Fruit fly (Drosophila melanogaster) whole organism, embryonic: ENCODE data around the gene scpr-A.

Source experiments
- CG10321 ChIP-seq: fragments of 200-800 bp; sonication (Bioruptor generic); IDR thresholded peaks from 2 replicates; pipeline ENCODE4 v1.3.6; 2022; ENCODE audit warnings: missing biosample characterization, missing genetic modification characterization
- CG11456 ChIP-seq: fragments of 200-800 bp; sonication (Bioruptor generic); IDR thresholded peaks from 3 replicates; pipeline ENCODE4 v1.3.6; 2022; ENCODE audit warnings: missing biosample characterization, missing genetic modification characterization
- CG11504 ChIP-seq: fragments of 200-800 bp; sonication (Bioruptor generic); optimal IDR thresholded peaks from 3 replicates; lab custom pipeline; 2019; ENCODE audit warnings: missing biosample characterization, mild to moderate bottlenecking, missing genetic modification characterization, moderate library complexity
- CG12071 ChIP-seq: fragments of 200-800 bp; sonication (Bioruptor generic); optimal IDR thresholded peaks from 3 replicates; lab custom pipeline; 2018; ENCODE audit warnings: missing biosample characterization, mild to moderate bottlenecking, missing genetic modification characterization
- CG13287 ChIP-seq: fragments of 200-800 bp; sonication (Bioruptor generic); IDR thresholded peaks from 2 replicates; pipeline ENCODE4 v1.3.6; 2022; ENCODE audit warnings: missing biosample characterization, missing genetic modification characterization; ENCODE audit not compliant: partially characterized antibody
- CG15514 ChIP-seq: fragments of 200-800 bp; sonication (Bioruptor generic); optimal IDR thresholded peaks from 3 replicates; lab custom pipeline; 2017; ENCODE audit warnings: missing biosample characterization, missing genetic modification characterization, mild to moderate bottlenecking, moderate library complexity, missing genetic modification reagents
- CG1602 ChIP-seq: fragments of 200-800 bp; sonication (Bioruptor generic); optimal IDR thresholded peaks from 3 replicates; lab custom pipeline; 2016; ENCODE audit warnings: missing biosample characterization, missing genetic modification characterization
- CG16863 ChIP-seq: fragments of 200-800 bp; sonication (Bioruptor generic); optimal IDR thresholded peaks from 3 replicates; lab custom pipeline; 2016; ENCODE audit warnings: missing biosample characterization, missing genetic modification characterization
- CG31224 ChIP-seq: fragments of 200-800 bp; sonication (Bioruptor generic); IDR thresholded peaks from 2 replicates; pipeline ENCODE4 v1.3.6; 2022; ENCODE audit warnings: missing biosample characterization, missing genetic modification characterization
- CG33213 ChIP-seq: fragments of 200-800 bp; sonication (Bioruptor generic); optimal IDR thresholded peaks from 3 replicates; lab custom pipeline; 2016; ENCODE audit warnings: missing biosample characterization, missing genetic modification characterization
- CG4707 ChIP-seq: fragments of 200-800 bp; sonication (Bioruptor generic); optimal IDR thresholded peaks from 2 replicates; lab custom pipeline; 2018; ENCODE audit warnings: missing biosample characterization, mild to moderate bottlenecking, missing genetic modification characterization, moderate library complexity
- CG5245 ChIP-seq: fragments of 200-800 bp; sonication (Bioruptor generic); optimal IDR thresholded peaks from 3 replicates; lab custom pipeline; 2016; ENCODE audit warnings: missing biosample characterization, missing genetic modification characterization
- CG8924 ChIP-seq: fragments of 200-800 bp; optimal IDR thresholded peaks from 3 replicates; lab custom pipeline; 2019; ENCODE audit warnings: missing biosample characterization, mild to moderate bottlenecking, missing genetic modification characterization, moderate library complexity
- Dbx ChIP-seq: fragments of 200-800 bp; sonication (Bioruptor generic); IDR thresholded peaks from 3 replicates; pipeline ENCODE4 v1.3.6; 2022; ENCODE audit warnings: missing biosample characterization, missing genetic modification characterization
- Dip2 ChIP-seq: fragments of 200-800 bp; sonication (Bioruptor generic); IDR thresholded peaks from 2 replicates; pipeline ENCODE4 v1.3.6; 2022; ENCODE audit warnings: missing biosample characterization, missing genetic modification characterization
- Drgx ChIP-seq: fragments of 200-800 bp; sonication (Bioruptor generic); IDR thresholded peaks from 2 replicates; pipeline ENCODE4 v1.3.6; 2022; ENCODE audit warnings: missing biosample characterization, missing genetic modification characterization
- E2f2 ChIP-seq: fragments of 200-800 bp; sonication (Bioruptor generic); IDR thresholded peaks from 2 replicates; pipeline ENCODE4 v1.3.6; 2022; ENCODE audit warnings: missing biosample characterization, missing genetic modification characterization
- Elba2 ChIP-seq: fragments of 200-800 bp; sonication (Bioruptor generic); optimal IDR thresholded peaks from 3 replicates; lab custom pipeline; 2016; ENCODE audit warnings: missing biosample characterization, missing genetic modification characterization
- Ets65A ChIP-seq: fragments of 200-800 bp; sonication (Bioruptor generic); peaks from one replicate; lab custom pipeline; 2016; ENCODE audit warnings: missing biosample characterization, missing genetic modification characterization
- HLH54F ChIP-seq: fragments of 200-800 bp; sonication (Bioruptor generic); optimal IDR thresholded peaks from 3 replicates; lab custom pipeline; 2016; ENCODE audit warnings: missing biosample characterization, missing genetic modification characterization
- Hmr ChIP-seq: fragments of 200-800 bp; sonication (Bioruptor generic); optimal IDR thresholded peaks from 3 replicates; lab custom pipeline; 2017; ENCODE audit warnings: mild to moderate bottlenecking, missing biosample characterization, missing genetic modification reagents, missing genetic modification characterization
- Hr3 ChIP-seq: fragments of 200-800 bp; sonication (Bioruptor generic); optimal IDR thresholded peaks from 3 replicates; lab custom pipeline; 2016; ENCODE audit warnings: missing biosample characterization, missing genetic modification characterization
- MBD-R2 ChIP-seq: fragments of 200-800 bp; sonication (Bioruptor generic); IDR thresholded peaks from 2 replicates; pipeline ENCODE4 v1.3.6; 2022; ENCODE audit warnings: missing biosample characterization, missing genetic modification characterization
- Neu2 ChIP-seq: fragments of 200-800 bp; sonication (Bioruptor generic); optimal IDR thresholded peaks from 3 replicates; lab custom pipeline; 2016; ENCODE audit warnings: missing biosample characterization, missing genetic modification characterization, borderline replicate concordance
- Nf-YB ChIP-seq: fragments of 200-800 bp; sonication (Bioruptor generic); optimal IDR thresholded peaks from 3 replicates; lab custom pipeline; 2019; ENCODE audit warnings: missing biosample characterization, mild to moderate bottlenecking, missing genetic modification characterization, moderate library complexity
- Nf-YC ChIP-seq: fragments of 200-800 bp; optimal IDR thresholded peaks from 3 replicates; lab custom pipeline; 2019; ENCODE audit warnings: missing biosample characterization, mild to moderate bottlenecking, missing genetic modification characterization, moderate library complexity
- Ssrp ChIP-seq: fragments of 200-800 bp; sonication (Bioruptor generic); optimal IDR thresholded peaks from 2 replicates; lab custom pipeline; 2018; ENCODE audit warnings: missing biosample characterization, mild to moderate bottlenecking, missing genetic modification characterization, moderate library complexity
- Trl ChIP-seq, 3 experiments: fragments of >200 bp in 2 of 3; fragments of 200-800 bp in 1 of 3; sonication (Bioruptor generic) in 1 of 3; optimal IDR thresholded peaks; 2 replicates in 1 of 3; 3 replicates in 2 of 3; lab custom pipeline; 2016 to 2017; ENCODE audit warnings: missing biosample characterization in 1 of 3, missing genetic modification characterization in 1 of 3
- Vsx1 ChIP-seq: fragments of 200-800 bp; sonication (Bioruptor generic); optimal IDR thresholded peaks from 2 replicates; lab custom pipeline; 2017; ENCODE audit warnings: missing biosample characterization, mild to moderate bottlenecking, missing genetic modification characterization, missing genetic modification reagents
- Xbp1 ChIP-seq: fragments of 200-800 bp; sonication (Bioruptor generic); optimal IDR thresholded peaks from 3 replicates; lab custom pipeline; 2016; ENCODE audit warnings: missing biosample characterization, mild to moderate bottlenecking, missing genetic modification characterization
- bab2 ChIP-seq: fragments of 200-800 bp; sonication (Bioruptor generic); optimal IDR thresholded peaks from 2 replicates; lab custom pipeline; 2016; ENCODE audit warnings: missing biosample characterization, missing genetic modification characterization
- bbx ChIP-seq: fragments of 200-800 bp; sonication (Bioruptor generic); IDR thresholded peaks from 2 replicates; pipeline ENCODE4 v1.3.6; 2022; ENCODE audit warnings: missing biosample characterization, missing genetic modification characterization; ENCODE audit not compliant: partially characterized antibody
- bsh ChIP-seq, 2 experiments: fragments of 200-800 bp; sonication (Bioruptor generic); optimal IDR thresholded peaks; 2 replicates each; lab custom pipeline; 2017 to 2018; ENCODE audit warnings: mild to moderate bottlenecking in 2 of 2, missing biosample characterization in 2 of 2, missing genetic modification characterization in 2 of 2, moderate library complexity in 1 of 2
- dimm ChIP-seq: fragments of 200-800 bp; sonication (Bioruptor generic); IDR thresholded peaks from 2 replicates; pipeline ENCODE4 v1.3.6; 2022; ENCODE audit warnings: missing biosample characterization, missing genetic modification characterization
- disco-r ChIP-seq: fragments of 200-800 bp; sonication (Bioruptor generic); optimal IDR thresholded peaks from 2 replicates; lab custom pipeline; 2016; ENCODE audit warnings: missing biosample characterization, missing genetic modification characterization
- dmrt11E ChIP-seq: fragments of 200-800 bp; sonication (Bioruptor generic); optimal IDR thresholded peaks from 3 replicates; lab custom pipeline; 2018; ENCODE audit warnings: missing biosample characterization, mild to moderate bottlenecking, missing genetic modification characterization, moderate library complexity
- hb ChIP-seq: fragments of 200-800 bp; sonication (Bioruptor generic); IDR thresholded peaks from 3 replicates; pipeline ENCODE4 v1.3.6; 2022; ENCODE audit warnings: missing biosample characterization, missing genetic modification characterization; ENCODE audit not compliant: partially characterized antibody
- her ChIP-seq: fragments of 200-800 bp; sonication (Bioruptor generic); optimal IDR thresholded peaks from 2 replicates; lab custom pipeline; 2016; ENCODE audit warnings: missing biosample characterization, missing genetic modification characterization
- ind ChIP-seq: fragments of 200-800 bp; sonication (Bioruptor generic); optimal IDR thresholded peaks from 3 replicates; lab custom pipeline; 2016; ENCODE audit warnings: missing biosample characterization, missing genetic modification characterization
- lola ChIP-seq, 3 experiments: fragments of >200 bp in 2 of 3; fragments of 200-800 bp in 1 of 3; sonication (Bioruptor generic) in 1 of 3; optimal IDR thresholded peaks; 2 replicates each; lab custom pipeline; 2017 to 2019; ENCODE audit warnings: missing biosample characterization in 3 of 3, missing genetic modification characterization in 3 of 3, mild to moderate bottlenecking in 1 of 3, moderate library complexity in 1 of 3
- mirr ChIP-seq: fragments of 200-800 bp; sonication (Bioruptor generic); optimal IDR thresholded peaks from 3 replicates; lab custom pipeline; 2018; ENCODE audit warnings: missing biosample characterization, mild to moderate bottlenecking, missing genetic modification characterization
- pb ChIP-seq: fragments of 200-800 bp; sonication (Bioruptor generic); optimal IDR thresholded peaks from 3 replicates; lab custom pipeline; 2016; ENCODE audit warnings: missing biosample characterization, missing genetic modification characterization
- phol ChIP-seq: fragments of 200-800 bp; sonication (Bioruptor generic); optimal IDR thresholded peaks from 3 replicates; lab custom pipeline; 2018; ENCODE audit warnings: missing biosample characterization, mild to moderate bottlenecking, missing genetic modification characterization, moderate library complexity
- slou ChIP-seq: fragments of 200-800 bp; sonication (Bioruptor generic); optimal IDR thresholded peaks from 3 replicates; lab custom pipeline; 2016; ENCODE audit warnings: missing biosample characterization, missing genetic modification characterization
- sr ChIP-seq: fragments of 200-800 bp; sonication (Bioruptor generic); IDR thresholded peaks from 3 replicates; pipeline ENCODE4 v1.3.6; 2022; ENCODE audit warnings: missing biosample characterization, missing genetic modification characterization
- trem ChIP-seq: fragments of 200-800 bp; optimal IDR thresholded peaks from 3 replicates; lab custom pipeline; 2019; ENCODE audit warnings: missing biosample characterization, mild to moderate bottlenecking, missing genetic modification characterization, moderate library complexity
- unc-4 ChIP-seq: fragments of 200-800 bp; sonication (Bioruptor generic); IDR thresholded peaks from 2 replicates; pipeline ENCODE4 v1.3.6; 2022; ENCODE audit warnings: missing biosample characterization, missing genetic modification characterization; ENCODE audit not compliant: partially characterized antibody
- unpg ChIP-seq: fragments of 200-800 bp; sonication (Bioruptor generic); optimal IDR thresholded peaks from 3 replicates; lab custom pipeline; 2018; ENCODE audit warnings: missing biosample characterization, mild to moderate bottlenecking, missing genetic modification characterization, moderate library complexity

The scpr-A gene

dm6 chr3R:11209801-11210402, 31.1 kb upstream of the scpr-A start, which contains the start of the genes SdhC and Tctp (continued):
- TF ChIP-seq unc-4 (0 out of 2 replicates have a peak, but pooled peaks have one; percentile 51), CG13287 (peak; percentile 63), Drgx (GFP tag; lab: Robert Waterston, UW) (0 out of 2 replicates have a peak, but pooled peaks have one; percentile 7), sr (no peak), phol (tag; lab: Kevin White, UChicago) (peak; percentile 97), HLH54F (GFP tag; lab: Kevin White, UChicago) (peak; percentile 39), Neu2 (GFP tag; lab: Kevin White, UChicago) (no peak), dmrt11E (tag; lab: Kevin White, UChicago) (peak; percentile 47), CG33213 (GFP tag; lab: Kevin White, UChicago) (peak; percentile 19), bab2 (GFP tag; lab: Kevin White, UChicago) (peak; percentile 18), Dip2 (GFP tag; lab: Robert Waterston, UW) (no peak), E2f2 (GFP tag; lab: Robert Waterston, UW) (0 out of 2 replicates have a peak, but pooled peaks have one; percentile 18), CG5245 (no peak), her (GFP tag; lab: Kevin White, UChicago) (no peak), trem (tag; lab: Kevin White, UChicago) (peak; percentile 100), bbx (GFP tag; lab: Robert Waterston, UW) (peak; percentile 56), Nf-YB (peak; percentile 16), Trl (optimal IDR thresholded peaks at IDR 0.05; lab: Kevin White, UChicago) (peak in 1 of 2 experiments; percentile 15), Trl (GFP tag; optimal IDR thresholded peaks at IDR 0.05; lab: Kevin White, UChicago) (peak; percentile 51), CG15514 (peak; percentile 60), Vsx1 (GFP tag; lab: Kevin White, UChicago) (peak; percentile 24), disco-r (GFP tag; lab: Kevin White, UChicago) (no peak), unpg (GFP tag; lab: Kevin White, UChicago) (peak; percentile 32), CG8924 (tag; lab: Kevin White, UChicago) (peak; percentile 46), CG16863 (GFP tag; lab: Kevin White, UChicago) (peak; percentile 49), pb (GFP tag; lab: Kevin White, UChicago) (peak; percentile 18), Hmr (GFP tag; lab: Kevin White, UChicago) (peak; percentile 73), Nf-YC (peak; percentile 70), CG10321 (peak; percentile 8; the same call in 1 of the 2 replicates), CG11456 (GFP tag; lab: Robert Waterston, UW) (peak; percentile 23; the same call in 2 of the 3 replicates), Dbx (GFP tag; lab: Robert Waterston, UW) (0 out of 3 replicates have a peak, but pooled peaks have one; percentile 35), ind (GFP tag; lab: Kevin White, UChicago) (peak; percentile 37), Hr3 (GFP tag; lab: Kevin White, UChicago) (peak; percentile 41), CG31224 (GFP tag; lab: Robert Waterston, UW) (no peak), hb (GFP tag; lab: Robert Waterston, UW) (no peak), lola (GFP tag; optimal IDR thresholded peaks at IDR 0.05; lab: Kevin White, UChicago) (peak in 1 of 3 experiments; percentile 59), dimm (no peak), Ets65A (GFP tag; lab: Kevin White, UChicago) (peak; percentile 88), CG12071 (GFP tag; lab: Kevin White, UChicago) (no peak), mirr (GFP tag; lab: Kevin White, UChicago) (peak; percentile 27), MBD-R2 (0 out of 2 replicates have a peak, but pooled peaks have one; percentile 25), bsh (GFP tag; optimal IDR thresholded peaks at IDR 0.05; lab: Kevin White, UChicago) (peak in 1 of 2 experiments; percentile 20), Ssrp (tag; lab: Kevin White, UChicago) (no peak), Xbp1 (GFP tag; lab: Kevin White, UChicago) (peak; percentile 61), Elba2 (peak; percentile 19), CG11504 (tag; lab: Kevin White, UChicago) (peak; percentile 60), slou (peak; percentile 3), CG4707 (GFP tag; lab: Kevin White, UChicago) (no peak), CG1602 (GFP tag; lab: Kevin White, UChicago) (peak; percentile 0)
